Fruit fly (Drosophila melanogaster): ENCODE results near the gene SclB.

- TF ChIP-seq h (optimal IDR thresholded peaks at IDR 0.05) (no peak), ttk (optimal IDR thresholded peaks at IDR 0.05) (no peak), Sin3A (optimal IDR thresholded peaks at IDR 0.05) (no peak)
Observed at dm6 chr2L:16801578-16802152, 36.1 kb upstream of the SclB start.
